Fruit fly (Drosophila melanogaster) whole organism, pupa: ENCODE measurements around the gene put.
A peak's percentile ranks its signal among the peaks of the same experiment; 100 is the strongest.

ENCODE experiments used
- CG10348 ChIP-seq: fragments of 200-800 bp; sonication (Bioruptor generic); IDR thresholded peaks from 2 replicates; pipeline ENCODE4 v1.3.6; 2022; ENCODE audit warnings: missing biosample characterization, missing genetic modification characterization
- CG12605 ChIP-seq: fragments of 200-800 bp; sonication (Bioruptor generic); IDR thresholded peaks from 2 replicates; pipeline ENCODE4 v1.3.6; 2022; ENCODE audit warnings: missing biosample characterization, missing genetic modification characterization
- CG13204 ChIP-seq: fragments of 200-800 bp; sonication (Bioruptor generic); optimal IDR thresholded peaks from 2 replicates; lab custom pipeline; 2018; ENCODE audit warnings: missing biosample characterization, mild to moderate bottlenecking, missing genetic modification characterization, moderate library complexity
- CG14655 ChIP-seq: fragments of 200-800 bp; sonication (Bioruptor generic); optimal IDR thresholded peaks from 3 replicates; lab custom pipeline; 2017; ENCODE audit warnings: mild to moderate bottlenecking, missing biosample characterization, missing genetic modification reagents, missing genetic modification characterization
- CG15710 ChIP-seq: fragments of 200-800 bp; sonication (Bioruptor generic); optimal IDR thresholded peaks from 2 replicates; lab custom pipeline; 2018; ENCODE audit warnings: missing biosample characterization, mild to moderate bottlenecking, missing genetic modification characterization, moderate library complexity
- CG17806 ChIP-seq: fragments of 200-800 bp; sonication (Bioruptor generic); optimal IDR thresholded peaks from 2 replicates; lab custom pipeline; 2018; ENCODE audit warnings: missing biosample characterization, mild to moderate bottlenecking, missing genetic modification characterization, moderate library complexity
- CG32121 ChIP-seq: fragments of 200-800 bp; sonication (Bioruptor generic); IDR thresholded peaks from 2 replicates; pipeline ENCODE4 v1.3.6; 2022; ENCODE audit warnings: missing biosample characterization, missing genetic modification characterization
- CG34367 ChIP-seq: fragments of 200-800 bp; sonication (Bioruptor generic); optimal IDR thresholded peaks from 2 replicates; lab custom pipeline; 2018; ENCODE audit warnings: missing biosample characterization, mild to moderate bottlenecking, missing genetic modification characterization
- CG4496 ChIP-seq: fragments of 200-800 bp; sonication (Bioruptor generic); IDR thresholded peaks from 3 replicates; pipeline ENCODE4 v1.3.6; 2022; ENCODE audit warnings: missing biosample characterization, missing genetic modification characterization
- CG8159 ChIP-seq: fragments of 200-800 bp; sonication (Bioruptor generic); optimal IDR thresholded peaks from 3 replicates; lab custom pipeline; 2018; ENCODE audit warnings: missing biosample characterization, mild to moderate bottlenecking, missing genetic modification characterization, moderate library complexity
- CG8301 ChIP-seq: fragments of 200-800 bp; sonication (Bioruptor generic); optimal IDR thresholded peaks from 2 replicates; lab custom pipeline; 2018; ENCODE audit warnings: missing biosample characterization, mild to moderate bottlenecking, missing genetic modification characterization
- CG9948 ChIP-seq: fragments of 200-800 bp; sonication (Bioruptor generic); optimal IDR thresholded peaks from 2 replicates; lab custom pipeline; 2018; ENCODE audit warnings: missing biosample characterization, mild to moderate bottlenecking, missing genetic modification characterization, moderate library complexity
- D1 ChIP-seq: fragments of 200-800 bp; sonication (Bioruptor generic); optimal IDR thresholded peaks from 2 replicates; lab custom pipeline; 2018; ENCODE audit warnings: missing biosample characterization, mild to moderate bottlenecking, missing genetic modification characterization, moderate library complexity
- EcR ChIP-seq: fragments of 200-800 bp; sonication (Bioruptor generic); optimal IDR thresholded peaks from 3 replicates; lab custom pipeline; 2019; ENCODE audit warnings: missing biosample characterization, missing genetic modification characterization, mild to moderate bottlenecking, moderate library complexity, missing genetic modification reagents
- Ets98B ChIP-seq: fragments of 200-800 bp; sonication (Bioruptor generic); IDR thresholded peaks from 2 replicates; pipeline ENCODE4 v1.3.6; 2022; ENCODE audit warnings: missing biosample characterization, missing genetic modification characterization
- Pif1A ChIP-seq: fragments of 200-800 bp; sonication (Bioruptor generic); optimal IDR thresholded peaks from 3 replicates; lab custom pipeline; 2016; ENCODE audit warnings: missing biosample characterization, missing genetic modification characterization
- Pif1B ChIP-seq: fragments of 200-800 bp; sonication (Bioruptor generic); optimal IDR thresholded peaks from 3 replicates; lab custom pipeline; 2016; ENCODE audit warnings: missing biosample characterization, missing genetic modification characterization
- Snoo ChIP-seq: fragments of 200-800 bp; sonication (Bioruptor generic); optimal IDR thresholded peaks from 3 replicates; lab custom pipeline; 2017; ENCODE audit warnings: missing biosample characterization, mild to moderate bottlenecking, missing genetic modification characterization, inconsistent platforms
- fd96Ca ChIP-seq: fragments of 200-800 bp; sonication (Bioruptor generic); IDR thresholded peaks from 3 replicates; pipeline ENCODE4 v1.3.6; 2022; ENCODE audit warnings: missing biosample characterization, missing genetic modification characterization
- gl ChIP-seq: fragments of 200-800 bp; sonication (Bioruptor generic); optimal IDR thresholded peaks from 2 replicates; lab custom pipeline; 2018; ENCODE audit warnings: missing biosample characterization, mild to moderate bottlenecking, missing genetic modification characterization
- rn ChIP-seq: fragments of 200-800 bp; sonication (Bioruptor generic); IDR thresholded peaks from 2 replicates; pipeline ENCODE4 v1.3.6; 2022; ENCODE audit warnings: missing biosample characterization, missing genetic modification characterization

The put gene

DNA sequence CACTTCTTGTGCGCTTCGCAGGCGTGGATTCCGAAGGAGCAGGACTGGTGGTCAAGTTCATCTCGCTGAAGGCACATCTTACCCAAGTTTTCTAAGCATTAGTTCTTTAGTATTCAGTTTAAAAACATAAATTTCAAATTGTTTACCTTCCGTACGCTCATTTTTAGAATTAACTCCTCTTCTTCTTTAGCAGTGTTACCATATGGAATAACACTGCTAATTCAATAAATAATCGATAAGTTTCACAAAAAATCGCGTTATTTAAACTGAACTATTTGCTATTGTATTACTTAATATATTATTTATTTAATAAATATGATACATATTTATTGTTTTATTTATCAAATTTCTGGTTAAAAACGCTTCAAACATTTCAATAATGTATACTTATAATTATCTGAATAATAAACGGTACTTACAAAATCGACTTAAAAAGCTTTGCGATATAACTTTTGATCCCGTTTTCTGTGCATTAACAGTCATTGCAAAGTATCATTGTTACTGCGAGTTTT, 37.5 kb upstream of the put start, which contains the start of the genes Rad17 and BigH1:
Gene Rad17, minus strand, starts transcription at position 209 of the 512 bp plus-strand sequence.
Gene BigH1, plus strand, starts transcription at position 462 of the 512 bp plus-strand sequence.
- no peak for TF ChIP-seq CG34367 (tag; lab: Kevin White, UChicago)
- TF ChIP-seq CG14655 = no peak
- TF ChIP-seq CG8159 (tag; lab: Kevin White, UChicago) = no peak
- TF ChIP-seq Ets98B = no peak
- TF ChIP-seq D1 (tag; lab: Kevin White, UChicago) = no peak
- no peak for TF ChIP-seq gl (tag; lab: Kevin White, UChicago)
- TF ChIP-seq Pif1A (GFP tag; lab: Kevin White, UChicago) = no peak
- no peak for TF ChIP-seq CG10348 (GFP tag; lab: Robert Waterston, UW)
- TF ChIP-seq Pif1B = no peak
- TF ChIP-seq rn (GFP tag; lab: Robert Waterston, UW) = no peak
- TF ChIP-seq CG15710 (tag; lab: Kevin White, UChicago) = no peak
- no peak for TF ChIP-seq EcR (GFP tag; lab: Kevin White, UChicago)

- TF ChIP-seq CG4496 (GFP tag; lab: Robert Waterston, UW) = peak; percentile 52; the same call in 2 of the 3 replicates
- peak; percentile 40 for TF ChIP-seq EcR (GFP tag; lab: Kevin White, UChicago)
- TF ChIP-seq gl (tag; lab: Kevin White, UChicago) = peak; percentile 31
- no peak for TF ChIP-seq CG8159 (tag; lab: Kevin White, UChicago)
- no peak; the same call in 1 of the 2 replicates for TF ChIP-seq CG12605
- TF ChIP-seq Snoo (tag; lab: Kevin White, UChicago) = peak; percentile 26
- TF ChIP-seq CG15710 (tag; lab: Kevin White, UChicago) = peak; percentile 29
- peak; percentile 52 for TF ChIP-seq Ets98B
- peak; percentile 20 for TF ChIP-seq CG17806
- TF ChIP-seq, all 21 proteins: peak for 7
Measured at dm6 chr3R:14659354-14659804, 33.9 kb upstream of the put start, which contains the start of gene Hexim. Gene Hexim (plus strand): TSS chr3R:14659438.

DNA sequence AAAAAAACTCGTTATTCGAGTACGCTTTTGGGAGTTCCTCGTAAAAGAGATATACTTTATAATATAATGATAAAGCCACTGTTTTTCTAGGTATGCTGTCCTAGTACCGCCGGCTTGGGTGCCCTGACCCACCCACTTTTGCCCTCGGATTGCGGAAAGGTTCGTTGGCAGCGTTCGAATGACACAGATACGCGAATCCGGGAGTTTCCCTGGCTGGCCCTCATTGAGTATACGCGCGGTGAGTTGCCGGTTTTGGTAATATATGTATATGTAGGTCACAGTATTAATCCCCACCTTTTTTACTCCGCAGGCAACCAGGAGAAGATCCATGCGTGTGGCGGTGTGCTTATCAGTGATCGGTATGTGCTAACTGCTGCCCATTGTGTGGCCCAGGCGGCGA, 32.7 kb upstream of the put start:
- TF ChIP-seq EcR (GFP tag; lab: Kevin White, UChicago) = no peak
- no peak for TF ChIP-seq CG12605
- no peak for TF ChIP-seq Snoo (tag; lab: Kevin White, UChicago)
- TF ChIP-seq CG34367 (tag; lab: Kevin White, UChicago) = no peak

- no peak for TF ChIP-seq CG9948 (tag; lab: Kevin White, UChicago)
- no peak for TF ChIP-seq CG14655
- TF ChIP-seq D1 (tag; lab: Kevin White, UChicago) = no peak
- no peak for TF ChIP-seq CG32121
- TF ChIP-seq EcR (GFP tag; lab: Kevin White, UChicago) = no peak
- no peak for TF ChIP-seq fd96Ca
- TF ChIP-seq Pif1A (GFP tag; lab: Kevin White, UChicago) = no peak
- TF ChIP-seq gl (tag; lab: Kevin White, UChicago) = no peak
- no peak for TF ChIP-seq CG4496 (GFP tag; lab: Robert Waterston, UW)
- TF ChIP-seq CG12605 = no peak
- TF ChIP-seq CG10348 (GFP tag; lab: Robert Waterston, UW) = no peak
- TF ChIP-seq CG13204 (GFP tag; lab: Kevin White, UChicago) = no peak
- no peak for TF ChIP-seq CG8301 (tag; lab: Kevin White, UChicago)
- no peak for TF ChIP-seq CG34367 (tag; lab: Kevin White, UChicago)
- TF ChIP-seq CG15710 (tag; lab: Kevin White, UChicago) = no peak
Measured at dm6 chr3R:14657605-14657910, 32.1 kb upstream of the put start.

- TF ChIP-seq gl (tag; lab: Kevin White, UChicago) = no peak
- TF ChIP-seq rn (GFP tag; lab: Robert Waterston, UW) = no peak
- TF ChIP-seq Pif1B = peak; percentile 4
- TF ChIP-seq D1 (tag; lab: Kevin White, UChicago) = no peak
- peak; percentile 56; the same call in 1 of the 3 replicates for TF ChIP-seq CG4496 (GFP tag; lab: Robert Waterston, UW)
- TF ChIP-seq CG12605 = peak; percentile 65; the same call in 1 of the 2 replicates
- TF ChIP-seq CG8159 (tag; lab: Kevin White, UChicago) = peak; percentile 40
- TF ChIP-seq CG34367 (tag; lab: Kevin White, UChicago) = peak; percentile 25
- peak; percentile 73 for TF ChIP-seq Ets98B
- TF ChIP-seq CG17806 = peak; percentile 24
- TF ChIP-seq Snoo (tag; lab: Kevin White, UChicago) = peak; percentile 27
- no peak for TF ChIP-seq Pif1A (GFP tag; lab: Kevin White, UChicago)
- TF ChIP-seq CG8301 (tag; lab: Kevin White, UChicago) = peak; percentile 20
- TF ChIP-seq CG32121 = peak; percentile 54; the same call in 1 of the 2 replicates
- peak; percentile 74; the same call in 2 of the 3 replicates for TF ChIP-seq fd96Ca
- TF ChIP-seq CG15710 (tag; lab: Kevin White, UChicago) = peak; percentile 48
Measured at dm6 chr3R:14656760-14657604, 31.5 kb upstream of the put start, which contains the start of gene CG3505. Gene CG3505 (plus strand): TSS chr3R:14657447.
